Worm (Caenorhabditis elegans) whole organism, mixed stage, embryonic: Measurements from ENCODE around the gene prx-19.

Experiments
- M03D4.4 ChIP-seq: sonication (generic microtip); optimal IDR thresholded peaks from 2 replicates; lab custom pipeline; 2017; ENCODE audit warnings: mild to moderate bottlenecking, missing genetic modification characterization, missing compliant biosample characterization
- bed-3 ChIP-seq: fragments of 200-800 bp; sonication (Bioruptor generic); optimal IDR thresholded peaks from 3 replicates; lab custom pipeline; 2018; ENCODE audit warnings: mild to moderate bottlenecking, missing genetic modification characterization, moderate library complexity, missing compliant biosample characterization
- blmp-1 ChIP-seq: fragments of 150-350 bp; optimal IDR thresholded peaks from 2 replicates; lab custom pipeline; 2014; ENCODE audit warnings: missing biosample characterization, missing genetic modification characterization
- ceh-39 ChIP-seq: fragments of 150-350 bp; optimal IDR thresholded peaks from 2 replicates; lab custom pipeline; 2014; ENCODE audit warnings: missing biosample characterization, missing genetic modification characterization
- ceh-43 ChIP-seq: fragments of 200-800 bp; sonication (Bioruptor generic); optimal IDR thresholded peaks from 2 replicates; lab custom pipeline; 2018; ENCODE audit warnings: mild to moderate bottlenecking, missing genetic modification characterization, moderate library complexity, missing compliant biosample characterization
- ceh-83 ChIP-seq: fragments of 200-800 bp; sonication (Bioruptor generic); optimal IDR thresholded peaks from 2 replicates; lab custom pipeline; 2018; ENCODE audit warnings: mild to moderate bottlenecking, missing genetic modification characterization, missing compliant biosample characterization
- ces-1 ChIP-seq: fragments of 150-350 bp; optimal IDR thresholded peaks from 2 replicates; lab custom pipeline; 2014; ENCODE audit warnings: missing biosample characterization, missing genetic modification reagents, missing genetic modification characterization
- cnd-1 ChIP-seq: fragments of 200-800 bp; sonication (Bioruptor generic); optimal IDR thresholded peaks from 2 replicates; lab custom pipeline; 2018; ENCODE audit warnings: mild to moderate bottlenecking, missing genetic modification characterization, missing compliant biosample characterization
- drap-1 ChIP-seq: fragments of 200-800 bp; sonication (Bioruptor generic); optimal IDR thresholded peaks from 3 replicates; lab custom pipeline; 2018; ENCODE audit warnings: mild to moderate bottlenecking, missing genetic modification characterization, missing compliant biosample characterization
- elt-1 ChIP-seq: sonication (generic microtip); optimal IDR thresholded peaks from 2 replicates; lab custom pipeline; 2017; ENCODE audit warnings: missing genetic modification characterization, mild to moderate bottlenecking, missing compliant biosample characterization, antibody characterized with exemption, moderate library complexity, borderline replicate concordance; ENCODE audit not compliant: insufficient read depth
- elt-3 ChIP-seq: fragments of 150-350 bp; optimal IDR thresholded peaks from 2 replicates; lab custom pipeline; 2014; ENCODE audit warnings: missing biosample characterization, missing genetic modification characterization
- flh-1 ChIP-seq: fragments of 200-800 bp; sonication (Bioruptor generic); optimal IDR thresholded peaks from 2 replicates; lab custom pipeline; 2018; ENCODE audit warnings: mild to moderate bottlenecking, missing genetic modification characterization, moderate library complexity, missing compliant biosample characterization
- ham-2 ChIP-seq: fragments of 200-800 bp; sonication (Bioruptor generic); optimal IDR thresholded peaks from 2 replicates; lab custom pipeline; 2018; ENCODE audit warnings: mild to moderate bottlenecking, missing genetic modification characterization, missing compliant biosample characterization
- hlh-1 ChIP-seq: fragments of 150-350 bp; optimal IDR thresholded peaks from 2 replicates; lab custom pipeline; 2014; ENCODE audit warnings: missing biosample characterization, missing genetic modification reagents, missing genetic modification characterization
- lin-13 ChIP-seq: fragments of 150-350 bp; optimal IDR thresholded peaks from 2 replicates; lab custom pipeline; 2014; ENCODE audit warnings: missing biosample characterization, missing genetic modification characterization
- lin-32 ChIP-seq: fragments of 200-800 bp; sonication (Bioruptor generic); optimal IDR thresholded peaks from 2 replicates; lab custom pipeline; 2018; ENCODE audit warnings: mild to moderate bottlenecking, missing genetic modification characterization, missing compliant biosample characterization
- mab-5 ChIP-seq: fragments of 150-350 bp; optimal IDR thresholded peaks from 2 replicates; lab custom pipeline; 2014; ENCODE audit warnings: missing biosample characterization, missing genetic modification characterization
- mep-1 ChIP-seq: fragments of 150-350 bp; optimal IDR thresholded peaks from 2 replicates; lab custom pipeline; 2017; ENCODE audit warnings: missing biosample characterization, missing genetic modification reagents, missing genetic modification characterization, inconsistent platforms
- mls-2 ChIP-seq: sonication (generic microtip); optimal IDR thresholded peaks from 2 replicates; lab custom pipeline; 2016; ENCODE audit warnings: mild to moderate bottlenecking, missing genetic modification characterization, moderate library complexity, missing compliant biosample characterization
- nhr-12 ChIP-seq: fragments of 150-350 bp; optimal IDR thresholded peaks from 2 replicates; lab custom pipeline; 2014; ENCODE audit warnings: missing biosample characterization, missing genetic modification characterization
- nhr-2 ChIP-seq: fragments of 150-350 bp; optimal IDR thresholded peaks from 2 replicates; lab custom pipeline; 2014; ENCODE audit warnings: missing biosample characterization, missing genetic modification characterization
- nhr-237 ChIP-seq: fragments of 150-350 bp; optimal IDR thresholded peaks from 2 replicates; lab custom pipeline; 2014; ENCODE audit warnings: missing biosample characterization, missing genetic modification characterization
- nhr-28 ChIP-seq: fragments of 150-350 bp; optimal IDR thresholded peaks from 2 replicates; lab custom pipeline; 2014; ENCODE audit warnings: missing biosample characterization, missing genetic modification characterization
- nhr-76 ChIP-seq: sonication (generic microtip); optimal IDR thresholded peaks from 2 replicates; lab custom pipeline; 2017; ENCODE audit warnings: missing biosample characterization, missing genetic modification characterization
- pha-4 ChIP-seq: fragments of 150-350 bp; optimal IDR thresholded peaks from 2 replicates; lab custom pipeline; 2018; ENCODE audit warnings: missing biosample characterization, missing genetic modification reagents, missing genetic modification characterization
- sem-2 ChIP-seq: fragments of 200-800 bp; sonication (Bioruptor generic); optimal IDR thresholded peaks from 2 replicates; lab custom pipeline; 2018; ENCODE audit warnings: mild to moderate bottlenecking, missing genetic modification characterization, missing compliant biosample characterization
- sptf-1 ChIP-seq: sonication (generic microtip); optimal IDR thresholded peaks from 2 replicates; lab custom pipeline; 2017; ENCODE audit warnings: mild to moderate bottlenecking, missing genetic modification characterization, moderate library complexity, missing compliant biosample characterization
- tbx-8 ChIP-seq: fragments of 200-800 bp; sonication (Bioruptor generic); optimal IDR thresholded peaks from 2 replicates; lab custom pipeline; 2018; ENCODE audit warnings: mild to moderate bottlenecking, missing genetic modification characterization, moderate library complexity, missing compliant biosample characterization
- unc-120 ChIP-seq: sonication (generic microtip); optimal IDR thresholded peaks from 2 replicates; lab custom pipeline; 2017; ENCODE audit warnings: missing genetic modification characterization, missing compliant biosample characterization; ENCODE audit not compliant: poor library complexity, severe bottlenecking
- unc-39 ChIP-seq: fragments of 150-350 bp; optimal IDR thresholded peaks from 2 replicates; lab custom pipeline; 2014; ENCODE audit warnings: missing biosample characterization, missing genetic modification characterization
- unc-62 ChIP-seq: fragments of 150-350 bp; optimal IDR thresholded peaks from 2 replicates; lab custom pipeline; 2014; ENCODE audit warnings: missing biosample characterization, missing genetic modification reagents, missing genetic modification characterization
- zip-8 ChIP-seq: fragments of 150-350 bp; optimal IDR thresholded peaks from 2 replicates; lab custom pipeline; 2014; ENCODE audit warnings: missing biosample characterization, missing genetic modification characterization
- ztf-11 ChIP-seq: fragments of 150-350 bp; optimal IDR thresholded peaks from 2 replicates; lab custom pipeline; 2014; ENCODE audit warnings: missing biosample characterization, missing genetic modification characterization

prx-19 gene

ce11 chrIII:8792251-8792650 lies 16.8 kb downstream of the prx-19 start, which contains the start of gene ztf-1:
Gene ztf-1 (minus strand): TSS chrIII:8792351.
- TF ChIP-seq elt-1 (tag; lab: Kevin White, UChicago) = no peak

DNA sequence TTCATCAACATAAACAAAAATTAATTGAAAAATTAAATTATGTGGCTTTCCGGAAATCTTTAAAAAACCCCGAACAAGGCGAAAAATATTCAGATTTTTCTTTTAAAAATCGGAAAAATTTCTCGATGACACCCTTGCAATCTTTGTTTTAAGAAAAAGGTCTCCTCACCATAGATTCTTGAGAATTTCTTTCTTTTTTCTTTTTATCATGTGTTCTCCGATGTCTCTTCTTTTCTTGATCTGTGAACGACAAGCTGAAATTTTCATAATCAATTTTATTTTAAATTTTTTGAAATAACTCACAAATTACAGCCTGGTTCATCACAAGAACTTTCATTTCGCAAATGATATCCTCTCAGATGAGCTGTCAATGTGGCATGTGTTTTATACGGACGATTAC lies 17.9 kb downstream of the prx-19 start, which contains the start of the genes zfp-1 and F54F2.14:
zfp-1 (plus strand) TSS at position 301 of the 400 bp plus-strand sequence.
F54F2.14 (plus strand) TSS at position 312 of the 400 bp plus-strand sequence.
- TF ChIP-seq elt-3 (tag; lab: Kevin White, UChicago) = no peak
- TF ChIP-seq blmp-1 = no peak
- TF ChIP-seq sem-2 = no peak
- no peak for TF ChIP-seq nhr-237 (tag; lab: Kevin White, UChicago)
- TF ChIP-seq nhr-28 (tag; lab: Kevin White, UChicago) = no peak
- no peak for TF ChIP-seq ces-1
- TF ChIP-seq lin-32 (GFP tag; lab: Kevin White, UChicago) = no peak
- TF ChIP-seq drap-1 (GFP tag; lab: Kevin White, UChicago) = no peak
- no peak for TF ChIP-seq mls-2 (tag; lab: Kevin White, UChicago)
- TF ChIP-seq M03D4.4 (tag; lab: Kevin White, UChicago) = no peak
- TF ChIP-seq flh-1 (GFP tag; lab: Kevin White, UChicago) = no peak
- TF ChIP-seq ceh-83 = no peak
- no peak for TF ChIP-seq ztf-11 (tag; lab: Kevin White, UChicago)
- TF ChIP-seq bed-3 (GFP tag; lab: Kevin White, UChicago) = no peak
- TF ChIP-seq nhr-76 (tag; lab: Kevin White, UChicago) = no peak
- no peak for TF ChIP-seq nhr-12 (tag; lab: Kevin White, UChicago)
- no peak for TF ChIP-seq sptf-1 (tag; lab: Kevin White, UChicago)
- no peak for TF ChIP-seq unc-62 (GFP tag; lab: Kevin White, UChicago)
- TF ChIP-seq elt-1 (tag; lab: Kevin White, UChicago) = no peak
- TF ChIP-seq pha-4 (tag; lab: Kevin White, UChicago) = no peak

DNA sequence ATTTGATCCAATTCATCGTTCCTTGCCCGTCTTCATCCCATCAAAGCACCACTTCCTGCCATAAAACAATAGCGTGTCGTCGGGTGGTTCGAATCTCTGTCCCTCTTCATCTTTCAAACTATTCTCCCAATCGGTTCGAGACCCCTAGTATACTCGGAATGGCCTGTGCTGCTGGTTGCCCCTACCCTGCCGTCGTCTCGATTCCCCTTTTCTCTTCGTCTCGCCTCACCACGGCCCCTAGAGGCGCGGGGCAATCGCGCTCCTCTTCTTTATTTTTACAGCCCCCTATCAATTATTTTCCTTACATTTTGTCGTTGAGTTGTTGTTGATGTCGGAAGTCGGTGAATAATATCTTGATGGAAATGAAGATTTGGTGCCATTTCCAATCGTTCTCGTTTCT lies 20.4 kb downstream of the prx-19 start:
- no peak for TF ChIP-seq zip-8
- TF ChIP-seq drap-1 (GFP tag; lab: Kevin White, UChicago) = no peak
- TF ChIP-seq mab-5 (tag; lab: Kevin White, UChicago) = no peak
- no peak for TF ChIP-seq ceh-43 (GFP tag; lab: Kevin White, UChicago)
- no peak for TF ChIP-seq ceh-83
- TF ChIP-seq sptf-1 (tag; lab: Kevin White, UChicago) = no peak
- TF ChIP-seq flh-1 (GFP tag; lab: Kevin White, UChicago) = no peak
- TF ChIP-seq unc-39 = no peak

DNA sequence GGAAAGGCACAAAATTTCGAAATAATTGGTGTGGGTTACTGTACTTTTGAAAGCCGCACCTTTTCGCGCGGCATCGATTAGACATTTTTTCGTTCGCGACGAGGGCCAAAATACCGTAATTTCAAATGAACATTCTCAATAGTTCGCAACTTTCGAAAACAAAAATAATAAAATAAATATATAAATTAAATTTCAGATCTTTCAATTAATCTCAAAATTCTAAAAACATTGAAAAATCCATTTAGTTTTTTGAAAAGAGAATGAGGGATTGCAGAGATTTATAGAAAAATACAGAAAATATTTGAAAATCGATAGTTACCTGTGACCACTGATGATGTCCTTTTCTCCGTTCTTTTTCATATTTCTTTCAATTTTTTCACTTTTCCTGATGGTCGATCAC lies 23.0 kb downstream of the prx-19 start, which contains the start of gene K02D10.8:
K02D10.8 (plus strand) TSS at position 301 of the 400 bp plus-strand sequence.
- TF ChIP-seq cnd-1 (tag; lab: Kevin White, UChicago) (no peak), zip-8 (no peak), nhr-2 (tag; lab: Kevin White, UChicago) (no peak), ceh-39 (tag; lab: Kevin White, UChicago) (no peak), lin-13 (tag; lab: Kevin White, UChicago) (no peak), sem-2 (no peak), ham-2 (no peak), ceh-83 (no peak), ztf-11 (tag; lab: Kevin White, UChicago) (no peak), flh-1 (GFP tag; lab: Kevin White, UChicago) (no peak), pha-4 (tag; lab: Kevin White, UChicago) (no peak), tbx-8 (GFP tag; lab: Kevin White, UChicago) (no peak), hlh-1 (tag; lab: Kevin White, UChicago) (no peak), blmp-1 (no peak), unc-120 (tag; lab: Kevin White, UChicago) (no peak), ces-1 (no peak)

DNA sequence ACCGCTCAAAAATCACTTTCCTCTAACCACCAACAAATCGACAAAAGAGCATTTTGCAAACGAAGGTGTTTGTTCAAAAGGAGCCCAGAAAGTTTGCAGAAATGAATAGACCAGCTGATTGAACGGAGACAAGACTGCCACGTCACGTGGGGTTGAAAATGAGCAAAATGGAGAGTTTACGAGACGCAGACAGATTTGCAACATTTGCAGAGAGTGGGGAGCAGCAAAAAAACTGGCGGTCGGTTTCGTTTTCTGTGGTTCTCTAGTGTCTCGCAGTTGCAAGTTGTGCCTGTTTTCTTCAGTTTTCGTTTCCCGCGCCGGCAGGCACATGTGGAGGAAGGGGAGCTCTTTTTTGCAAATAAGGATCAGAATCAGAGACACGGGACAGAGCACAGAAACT lies 23.7 kb downstream of the prx-19 start:
- TF ChIP-seq nhr-12 (tag; lab: Kevin White, UChicago) (no peak), ceh-43 (GFP tag; lab: Kevin White, UChicago) (no peak), blmp-1 (no peak), sptf-1 (tag; lab: Kevin White, UChicago) (no peak), mep-1 (tag; lab: Kevin White, UChicago) (no peak), drap-1 (GFP tag; lab: Kevin White, UChicago) (no peak), ztf-11 (tag; lab: Kevin White, UChicago) (no peak), ces-1 (no peak), hlh-1 (tag; lab: Kevin White, UChicago) (no peak), sem-2 (no peak), nhr-76 (tag; lab: Kevin White, UChicago) (no peak), unc-120 (tag; lab: Kevin White, UChicago) (no peak)
